Worm (Caenorhabditis elegans) whole organism, L4 larva: ENCODE measurements around the gene F35F10.5.

ENCODE experiments used
- D1046.2 ChIP-seq: fragments of 200-800 bp; sonication (Bioruptor generic); IDR thresholded peaks from 2 replicates; pipeline ENCODE4 v1.3.6; 2022; ENCODE audit warnings: missing genetic modification characterization, missing compliant biosample characterization
- F26F4.8 ChIP-seq: fragments of 200-800 bp; sonication (Bioruptor generic); conservative IDR thresholded peaks from 2 replicates; pipeline ENCODE4 v1.3.6; 2022; ENCODE audit warnings: missing genetic modification characterization, missing compliant biosample characterization
- F37D6.2 ChIP-seq: sonication (generic microtip); optimal IDR thresholded peaks from 2 replicates; lab custom pipeline; 2016; ENCODE audit warnings: mild to moderate bottlenecking, missing genetic modification characterization, missing compliant biosample characterization
- F44E2.7 ChIP-seq: fragments of 200-800 bp; sonication (Bioruptor generic); IDR thresholded peaks from 2 replicates; pipeline ENCODE4 v2.1.2; 2022; ENCODE audit warnings: missing genetic modification characterization, missing compliant biosample characterization
- R02D3.7 ChIP-seq: fragments of 150-350 bp; sonication (generic microtip); optimal IDR thresholded peaks from 3 replicates; lab custom pipeline; 2014; ENCODE audit warnings: missing biosample characterization, missing genetic modification characterization
- T26A8.4 ChIP-seq: fragments of 200-800 bp; sonication (Bioruptor generic); IDR thresholded peaks from 2 replicates; pipeline ENCODE4 v1.3.6; 2022; ENCODE audit warnings: missing genetic modification characterization, missing compliant biosample characterization
- aha-1 ChIP-seq: fragments of 150-350 bp; peaks from one replicate; lab custom pipeline; 2014; ENCODE audit warnings: missing biosample characterization, missing genetic modification characterization
- aly-2 ChIP-seq: sonication (generic microtip); optimal IDR thresholded peaks from 2 replicates; lab custom pipeline; 2018; ENCODE audit warnings: missing biosample characterization, missing genetic modification characterization
- ceh-20 ChIP-seq: fragments of 200-800 bp; sonication (Bioruptor generic); IDR thresholded peaks from 2 replicates; pipeline ENCODE4 v1.3.6; 2022; ENCODE audit warnings: missing genetic modification reagents, missing genetic modification characterization, missing compliant biosample characterization
- ceh-44 ChIP-seq: fragments of 200-800 bp; sonication (Bioruptor generic); IDR thresholded peaks from 2 replicates; pipeline ENCODE4 v1.3.6; 2022; ENCODE audit warnings: missing genetic modification reagents, missing genetic modification characterization, missing compliant biosample characterization
- ceh-82 ChIP-seq: sonication (generic microtip); optimal IDR thresholded peaks from 2 replicates; lab custom pipeline; 2017; ENCODE audit warnings: missing biosample characterization, missing genetic modification characterization
- ces-1 ChIP-seq: fragments of 150-350 bp; sonication (generic microtip); optimal IDR thresholded peaks from 4 replicates; lab custom pipeline; 2014; ENCODE audit warnings: missing biosample characterization, missing genetic modification reagents, missing genetic modification characterization
- daf-12 ChIP-seq: fragments of 150-350 bp; optimal IDR thresholded peaks from 2 replicates; lab custom pipeline; 2014; ENCODE audit warnings: missing biosample characterization, missing genetic modification reagents, missing genetic modification characterization
- daf-19 ChIP-seq: fragments of 200-800 bp; sonication (Bioruptor generic); conservative IDR thresholded peaks from 2 replicates; pipeline ENCODE4 v1.3.6; 2022; ENCODE audit warnings: missing genetic modification characterization, missing compliant biosample characterization
- dmd-6 ChIP-seq: fragments of 200-800 bp; sonication (Bioruptor generic); IDR thresholded peaks from 2 replicates; pipeline ENCODE4 v1.3.6; 2022; ENCODE audit warnings: missing genetic modification reagents, missing genetic modification characterization, missing compliant biosample characterization
- egl-43 ChIP-seq: fragments of 200-800 bp; sonication (Bioruptor generic); IDR thresholded peaks from 2 replicates; pipeline ENCODE4 v1.3.6; 2022; ENCODE audit warnings: missing genetic modification reagents, missing genetic modification characterization, missing compliant biosample characterization
- lin-15B ChIP-seq: fragments of 150-350 bp; sonication (generic microtip); optimal IDR thresholded peaks from 3 replicates; lab custom pipeline; 2014; ENCODE audit warnings: missing biosample characterization, missing genetic modification characterization
- lin-29 ChIP-seq: fragments of 200-800 bp; sonication (Bioruptor generic); IDR thresholded peaks from 2 replicates; pipeline ENCODE4 v1.3.6; 2022; ENCODE audit warnings: missing genetic modification reagents, missing genetic modification characterization, missing compliant biosample characterization
- lin-39 ChIP-seq: fragments of 150-350 bp; optimal IDR thresholded peaks from 2 replicates; lab custom pipeline; 2014; ENCODE audit warnings: missing biosample characterization, missing genetic modification reagents, missing genetic modification characterization
- lir-3 ChIP-seq: sonication (generic microtip); optimal IDR thresholded peaks from 2 replicates; lab custom pipeline; 2016; ENCODE audit warnings: mild to moderate bottlenecking, missing genetic modification characterization, missing compliant biosample characterization
- lsy-2 ChIP-seq, 2 experiments: fragments of 150-350 bp in 1 of 2; sonication (generic microtip) in 1 of 2; optimal IDR thresholded peaks; 2 replicates each; lab custom pipeline; 2014 to 2017; ENCODE audit warnings: missing biosample characterization in 2 of 2, missing genetic modification characterization in 2 of 2
- madf-9 ChIP-seq: fragments of 200-800 bp; sonication (Bioruptor generic); conservative IDR thresholded peaks from 2 replicates; pipeline ENCODE4 v1.3.6; 2022; ENCODE audit warnings: missing genetic modification reagents, missing genetic modification characterization, missing compliant biosample characterization
- mep-1 ChIP-seq: fragments of 150-350 bp; sonication (generic microtip); optimal IDR thresholded peaks from 3 replicates; lab custom pipeline; 2014; ENCODE audit warnings: missing biosample characterization, missing genetic modification characterization
- nhr-28 ChIP-seq: fragments of 150-350 bp; optimal IDR thresholded peaks from 2 replicates; lab custom pipeline; 2014; ENCODE audit warnings: missing biosample characterization, missing genetic modification characterization
- nhr-41 ChIP-seq: fragments of 200-800 bp; sonication (Bioruptor generic); IDR thresholded peaks from 2 replicates; pipeline ENCODE4 v1.3.6; 2022; ENCODE audit warnings: missing genetic modification reagents, missing genetic modification characterization, missing compliant biosample characterization
- nhr-6 ChIP-seq: fragments of 150-350 bp; optimal IDR thresholded peaks from 2 replicates; lab custom pipeline; 2014; ENCODE audit warnings: missing biosample characterization, missing genetic modification characterization
- pha-4 ChIP-seq, 2 experiments: fragments of 150-350 bp in 1 of 2; fragments of 200-800 bp in 1 of 2; sonication (Bioruptor generic) in 1 of 2; IDR thresholded peaks in 1 of 2; optimal IDR thresholded peaks in 1 of 2; 2 replicates each; pipeline versions ENCODE4 v1.3.6 to Lab custom; 2014 to 2022; ENCODE audit warnings: missing genetic modification characterization in 2 of 2, missing genetic modification reagents in 2 of 2, missing biosample characterization in 1 of 2, missing compliant biosample characterization in 1 of 2
- rbr-2 ChIP-seq: sonication (generic microtip); optimal IDR thresholded peaks from 2 replicates; lab custom pipeline; 2016; ENCODE audit warnings: missing genotype, missing genetic modification characterization, missing compliant biosample characterization
- saeg-2 ChIP-seq: fragments of 200-800 bp; sonication (Bioruptor generic); IDR thresholded peaks from 2 replicates; pipeline ENCODE4 v1.3.6; 2022; ENCODE audit warnings: missing genetic modification reagents, missing genetic modification characterization, missing compliant biosample characterization
- set-16 ChIP-seq: fragments of 200-800 bp; sonication (Bioruptor generic); IDR thresholded peaks from 2 replicates; pipeline ENCODE4 v1.3.6; 2022; ENCODE audit warnings: missing genetic modification reagents, missing genetic modification characterization, missing compliant biosample characterization
- skn-1 ChIP-seq: fragments of 150-350 bp; optimal IDR thresholded peaks from 2 replicates; lab custom pipeline; 2014; ENCODE audit warnings: missing biosample characterization, missing genetic modification characterization
- snpc-4 ChIP-seq: fragments of 150-350 bp; optimal IDR thresholded peaks from 2 replicates; lab custom pipeline; 2014; ENCODE audit warnings: missing biosample characterization, missing genetic modification characterization
- spr-3 ChIP-seq: fragments of 200-800 bp; sonication (Bioruptor generic); optimal IDR thresholded peaks from 2 replicates; lab custom pipeline; 2018; ENCODE audit warnings: mild to moderate bottlenecking, missing genetic modification characterization, missing compliant biosample characterization
- tag-97 ChIP-seq: fragments of 200-800 bp; sonication (Bioruptor generic); IDR thresholded peaks from 2 replicates; pipeline ENCODE4 v1.3.6; 2022; ENCODE audit warnings: missing genetic modification characterization, missing compliant biosample characterization
- zfp-2 ChIP-seq: sonication (generic microtip); optimal IDR thresholded peaks from 2 replicates; lab custom pipeline; 2016; ENCODE audit warnings: mild to moderate bottlenecking, missing genetic modification characterization, missing compliant biosample characterization
- zfp-3 ChIP-seq: fragments of 200-800 bp; sonication (Bioruptor generic); conservative IDR thresholded peaks from 2 replicates; pipeline ENCODE4 v1.3.6; 2022; ENCODE audit warnings: missing genetic modification reagents, missing genetic modification characterization, missing compliant biosample characterization
- zip-2 ChIP-seq: fragments of 150-350 bp; optimal IDR thresholded peaks from 2 replicates; lab custom pipeline; 2014; ENCODE audit warnings: missing biosample characterization, missing genetic modification characterization
- ztf-11 ChIP-seq: fragments of 150-350 bp; optimal IDR thresholded peaks from 2 replicates; lab custom pipeline; 2014; ENCODE audit warnings: missing biosample characterization, missing genetic modification characterization
- ztf-7 ChIP-seq: fragments of 150-350 bp; optimal IDR thresholded peaks from 2 replicates; lab custom pipeline; 2014; ENCODE audit warnings: missing biosample characterization, missing genetic modification characterization

F35F10.5 gene

ce11 chrV:3315308-3315707 lies 30.6 kb downstream of the F35F10.5 start, which contains the start of gene arrd-19 (continued):
- TF ChIP-seq nhr-6 (peak; percentile 57), nhr-28 (tag; lab: Kevin White, UChicago) (peak; percentile 90), skn-1 (tag; lab: Kevin White, UChicago) (no peak), D1046.2 (GFP tag; lab: Robert Waterston, UW) (no peak), snpc-4 (no peak), F37D6.2 (tag; lab: Kevin White, UChicago) (peak; percentile 41), lin-15B (tag; lab: Kevin White, UChicago) (no peak)

DNA sequence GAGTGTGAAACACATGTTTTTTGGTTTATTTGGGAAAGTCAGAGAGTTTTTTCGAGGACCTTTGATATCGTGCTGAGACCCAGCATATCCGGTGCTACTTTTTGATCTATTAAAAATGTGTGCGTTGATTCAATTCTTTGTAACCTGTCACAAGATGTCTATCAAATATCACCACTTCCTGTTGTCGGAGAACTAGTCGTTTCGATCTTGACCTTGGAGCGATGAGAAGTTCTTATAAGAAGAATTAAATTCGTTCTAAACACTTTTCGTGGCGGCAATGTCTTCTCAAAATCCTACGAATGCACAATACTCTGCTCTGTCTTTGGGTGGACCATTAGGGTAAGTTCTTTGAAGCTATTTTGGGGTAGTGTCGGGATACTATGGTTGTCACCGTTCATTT lies 31.4 kb downstream of the F35F10.5 start, which contains the start of gene F35F10.1:
Gene F35F10.1 (plus strand): TSS at position 200 of the 400 bp plus-strand sequence.
- TF ChIP-seq F26F4.8 (GFP tag; lab: Robert Waterston, UW) (no peak), lin-39 (tag; lab: Kevin White, UChicago) (no peak), lin-29 (GFP tag; lab: Robert Waterston, UW) (no peak), rbr-2 (no peak), daf-19 (GFP tag; lab: Robert Waterston, UW) (no peak), ces-1 (GFP tag; lab: Kevin White, UChicago) (no peak), ztf-11 (tag; lab: Kevin White, UChicago) (no peak), spr-3 (GFP tag; lab: Kevin White, UChicago) (no peak), egl-43 (GFP tag; lab: Robert Waterston, UW) (no peak), lsy-2 (tag; optimal IDR thresholded peaks at IDR 0.05; lab: Kevin White, UChicago) (no peak), dmd-6 (GFP tag; lab: Robert Waterston, UW) (no peak), lir-3 (tag; lab: Kevin White, UChicago) (no peak), aha-1 (no peak), zip-2 (tag; lab: Kevin White, UChicago) (no peak), tag-97 (GFP tag; lab: Robert Waterston, UW) (no peak), ceh-44 (GFP tag; lab: Robert Waterston, UW) (no peak), lin-15B (tag; lab: Kevin White, UChicago) (no peak)

- TF ChIP-seq nhr-41 (no peak), madf-9 (GFP tag; lab: Robert Waterston, UW) (no peak), T26A8.4 (GFP tag; lab: Robert Waterston, UW) (no peak), ztf-7 (tag; lab: Kevin White, UChicago) (no peak), F44E2.7 (GFP tag; lab: Robert Waterston, UW) (no peak), ceh-20 (no peak), set-16 (GFP tag; lab: Robert Waterston, UW) (no peak), zfp-3 (GFP tag; lab: Robert Waterston, UW) (no peak), pha-4 (GFP tag; IDR thresholded peaks at IDR 0.05; lab: Robert Waterston, UW) (no peak), pha-4 (tag; optimal IDR thresholded peaks at IDR 0.05; lab: Kevin White, UChicago) (no peak), saeg-2 (no peak), zfp-2 (tag; lab: Kevin White, UChicago) (no peak), daf-19 (GFP tag; lab: Robert Waterston, UW) (no peak), daf-12 (tag; lab: Kevin White, UChicago) (no peak), lin-15B (tag; lab: Kevin White, UChicago) (no peak), aly-2 (no peak), ceh-82 (tag; lab: Kevin White, UChicago) (no peak), R02D3.7 (tag; lab: Kevin White, UChicago) (no peak), mep-1 (tag; lab: Kevin White, UChicago) (no peak)
These were observed 34.2 kb downstream of the F35F10.5 start, which contains the start of gene F35F10.13 for ce11 chrV:3318975-3319374. TSS of gene F35F10.13 (minus strand) at chrV:3319075.
